Fruit fly (Drosophila melanogaster) whole organism, adult: ENCODE data around the gene CG11619.

Experiments used
- CG11617 ChIP-seq: fragments of 200-800 bp; sonication (Bioruptor generic); optimal IDR thresholded peaks from 2 replicates; lab custom pipeline; 2017; ENCODE audit warnings: mild to moderate bottlenecking, missing biosample characterization, missing genetic modification reagents, missing genetic modification characterization
- CG12768 ChIP-seq: fragments of 200-800 bp; sonication (Bioruptor generic); optimal IDR thresholded peaks from 2 replicates; lab custom pipeline; 2017; ENCODE audit warnings: missing biosample characterization, missing genetic modification characterization, mild to moderate bottlenecking, moderate library complexity, missing genetic modification reagents
- CG1620 ChIP-seq: fragments of 200-800 bp; sonication (Bioruptor generic); optimal IDR thresholded peaks from 2 replicates; lab custom pipeline; 2016; ENCODE audit warnings: missing biosample characterization, missing genetic modification characterization
- CG33017 ChIP-seq: fragments of 200-800 bp; sonication (Bioruptor generic); optimal IDR thresholded peaks from 2 replicates; lab custom pipeline; 2018; ENCODE audit warnings: missing biosample characterization, mild to moderate bottlenecking, missing genetic modification characterization, moderate library complexity
- CG7045 ChIP-seq: fragments of 200-800 bp; sonication (Bioruptor generic); optimal IDR thresholded peaks from 2 replicates; lab custom pipeline; 2017; ENCODE audit warnings: missing biosample characterization, mild to moderate bottlenecking, missing genetic modification characterization
- CG7101 ChIP-seq: fragments of 200-800 bp; sonication (Bioruptor generic); optimal IDR thresholded peaks from 2 replicates; lab custom pipeline; 2018; ENCODE audit warnings: missing biosample characterization, mild to moderate bottlenecking, missing genetic modification characterization, moderate library complexity
- Crg-1 ChIP-seq: fragments of 200-800 bp; sonication (Bioruptor generic); optimal IDR thresholded peaks from 2 replicates; lab custom pipeline; 2016; ENCODE audit warnings: missing biosample characterization, missing genetic modification characterization
- Hr96 ChIP-seq: fragments of 200-800 bp; sonication (Bioruptor generic); optimal IDR thresholded peaks from 2 replicates; lab custom pipeline; 2016; ENCODE audit warnings: missing biosample characterization, missing genetic modification characterization
- Mnt ChIP-seq: fragments of 200-800 bp; sonication (Bioruptor generic); optimal IDR thresholded peaks from 2 replicates; lab custom pipeline; 2016; ENCODE audit warnings: missing biosample characterization, mild to moderate bottlenecking, missing genetic modification characterization
- kay ChIP-seq: fragments of 200-800 bp; sonication (Bioruptor generic); peaks from one replicate; lab custom pipeline; 2016; ENCODE audit warnings: missing biosample characterization, missing genetic modification characterization, borderline replicate concordance
- ovo ChIP-seq: fragments of 200-800 bp; sonication (Bioruptor generic); optimal IDR thresholded peaks from 2 replicates; lab custom pipeline; 2016; ENCODE audit warnings: missing biosample characterization, missing genetic modification characterization
- tj ChIP-seq: fragments of 200-800 bp; sonication (Bioruptor generic); optimal IDR thresholded peaks from 3 replicates; lab custom pipeline; 2017; ENCODE audit warnings: missing biosample characterization, mild to moderate bottlenecking, missing genetic modification characterization, moderate library complexity

DNA sequence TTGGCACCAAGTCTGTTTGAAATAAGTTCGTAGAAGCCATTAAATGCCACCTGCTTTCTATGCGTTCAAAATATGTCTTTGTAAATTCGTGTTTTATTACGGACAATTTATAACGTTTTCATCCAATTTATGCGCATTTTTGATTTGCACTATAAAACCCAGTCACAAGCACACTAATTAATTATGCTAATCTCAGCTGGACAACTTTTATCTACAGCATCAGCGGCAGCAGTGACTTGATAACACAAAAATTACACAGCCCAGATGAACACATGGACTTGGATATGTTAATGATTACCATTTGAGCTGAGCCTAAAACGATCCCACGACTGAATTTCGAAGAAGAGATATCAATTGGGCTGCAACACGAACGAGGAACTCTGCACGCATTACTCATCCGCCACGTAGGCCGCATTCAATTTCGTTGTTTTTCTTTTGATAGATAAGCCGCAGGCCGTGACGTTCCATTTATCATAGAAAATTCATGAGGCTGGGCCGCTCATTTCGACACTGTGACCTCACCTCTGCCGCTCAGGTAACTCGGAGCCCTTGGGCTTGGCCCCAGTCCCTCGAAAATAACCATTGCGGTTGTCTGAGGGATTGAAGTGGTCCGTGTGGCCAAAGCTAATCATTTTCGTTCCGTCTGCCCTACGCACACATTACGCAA, 25.1 kb upstream of the CG11619 start:
- no peak for TF ChIP-seq Mnt (GFP tag; lab: Kevin White, UChicago)
- no peak for TF ChIP-seq CG1620 (GFP tag; lab: Kevin White, UChicago)
- TF ChIP-seq Hr96 (GFP tag; lab: Kevin White, UChicago) = no peak
- TF ChIP-seq CG11617 (GFP tag; lab: Kevin White, UChicago) = no peak
- no peak for TF ChIP-seq CG7045
- no peak for TF ChIP-seq tj (GFP tag; lab: Kevin White, UChicago)
- TF ChIP-seq CG33017 (tag; lab: Kevin White, UChicago) = no peak
- TF ChIP-seq CG12768 = no peak
- no peak for TF ChIP-seq CG7101 (tag; lab: Kevin White, UChicago)
- TF ChIP-seq kay (GFP tag; lab: Kevin White, UChicago) = no peak
- TF ChIP-seq ovo (GFP tag; lab: Kevin White, UChicago) = no peak
- no peak for TF ChIP-seq Crg-1 (GFP tag; lab: Kevin White, UChicago)
